Worm (Caenorhabditis elegans): ENCODE data around the gene rbm-7.

Gene rbm-7

DNA sequence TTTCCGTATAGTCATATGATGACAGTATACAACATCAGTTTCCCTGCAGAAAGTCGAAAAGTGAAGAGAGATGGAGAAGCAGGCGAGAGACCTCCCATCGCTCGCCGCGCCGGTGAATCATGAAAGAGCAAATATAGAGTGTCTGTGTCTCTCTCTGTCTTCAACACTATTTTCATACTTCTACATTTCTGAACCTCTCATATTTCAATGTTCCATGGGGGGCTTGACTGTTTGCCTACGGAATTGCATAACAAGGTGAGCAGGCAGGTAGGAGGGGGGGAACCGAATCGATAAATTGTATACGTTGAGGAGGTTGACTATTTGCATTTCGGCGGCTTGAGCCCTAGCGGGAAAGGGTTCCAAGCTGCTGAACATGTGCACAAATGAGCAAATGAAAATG is 11.8 kb downstream of the rbm-7 start (continued):
- no peak for TF ChIP-seq egl-27 (tag; optimal IDR thresholded peaks at IDR 0.05)
- no peak for TF ChIP-seq snpc-4 (tag; optimal IDR thresholded peaks at IDR 0.05)
- TF ChIP-seq lir-3 (tag; optimal IDR thresholded peaks at IDR 0.05; ENCODE audit: poor library complexity), result no peak
- peak; percentile 53 for TF ChIP-seq lin-14 (GFP tag; optimal IDR thresholded peaks at IDR 0.05)

DNA sequence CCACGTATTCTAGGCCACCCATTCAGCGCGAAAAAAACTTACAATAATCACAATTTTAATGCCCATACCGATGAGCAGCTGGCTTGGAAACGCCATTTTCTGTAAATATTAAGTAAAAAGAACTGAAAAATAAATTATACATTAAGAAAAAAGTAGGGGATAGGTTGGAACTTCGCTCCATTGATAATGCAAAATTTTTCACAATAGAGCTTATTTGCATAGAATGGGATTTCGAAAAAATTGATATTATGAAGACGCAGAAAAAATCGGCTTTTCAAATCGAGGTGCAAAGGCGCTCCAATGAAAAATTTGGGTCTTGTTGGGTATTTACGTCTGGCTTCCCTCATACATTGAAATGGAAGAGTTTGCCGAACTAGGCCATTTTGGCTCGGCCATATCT is 13.1 kb downstream of the rbm-7 start, which contains the start of gene Y37D8A.16:
Gene Y37D8A.16 (minus strand): TSS at position 101 of the 400 bp plus-strand sequence.
- TF ChIP-seq efl-1 (optimal IDR thresholded peaks at IDR 0.05), result no peak
- TF ChIP-seq efl-1 (GFP tag; optimal IDR thresholded peaks at IDR 0.05 in 1 of 2), result peak in 1 of 2 experiments; percentile 61
- no peak for TF ChIP-seq fkh-10 (GFP tag; optimal IDR thresholded peaks at IDR 0.05)

DNA sequence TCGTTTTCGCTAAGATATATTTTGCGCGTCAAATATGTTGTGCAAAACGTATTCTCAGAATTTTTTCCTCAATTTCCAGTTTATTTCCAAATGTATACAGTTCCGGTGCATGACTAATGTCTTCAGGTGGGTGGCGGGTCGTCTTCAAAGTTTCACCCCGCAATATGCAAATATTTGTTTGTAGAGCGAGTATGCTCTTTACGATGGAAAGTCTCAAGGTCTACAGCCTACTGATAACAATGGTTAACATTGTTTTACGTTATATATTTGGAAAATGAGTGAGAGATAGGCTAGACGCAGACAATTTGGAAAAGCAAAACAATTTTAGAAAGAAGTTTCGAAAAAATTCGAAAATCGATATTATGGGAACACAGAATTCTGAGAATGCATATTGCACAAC is 13.8 kb downstream of the rbm-7 start:
- TF ChIP-seq egl-27 (tag; optimal IDR thresholded peaks at IDR 0.05) (no peak), ztf-4 (tag; optimal IDR thresholded peaks at IDR 0.05) (no peak), lin-35 (GFP tag; optimal IDR thresholded peaks at IDR 0.05) (peak in 1 of 2 experiments; percentile 3)

DNA sequence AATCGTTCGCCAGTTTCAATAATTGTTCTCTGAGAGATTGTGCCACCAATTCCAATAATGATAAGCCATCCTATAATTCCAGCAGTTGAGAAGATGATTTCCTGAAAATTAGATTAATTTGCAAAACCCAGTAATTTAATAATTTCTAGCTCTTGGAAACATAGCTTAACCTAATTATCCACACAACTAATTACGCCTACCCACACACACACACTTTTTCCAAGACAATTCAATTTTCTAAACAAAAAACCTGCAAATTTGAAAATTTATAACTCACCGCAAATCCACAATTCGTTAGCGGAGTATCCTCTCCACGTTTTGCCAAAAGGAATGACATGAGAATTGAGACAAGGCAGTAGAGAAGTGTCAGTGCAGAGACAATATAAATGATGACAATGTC is 15.2 kb downstream of the rbm-7 start:
- no peak for TF ChIP-seq alr-1 (tag; optimal IDR thresholded peaks at IDR 0.05; ENCODE audit: borderline replicate concordance)
- no peak for TF ChIP-seq nhr-12 (tag; optimal IDR thresholded peaks at IDR 0.05)
- TF ChIP-seq lin-14 (GFP tag; optimal IDR thresholded peaks at IDR 0.05), result peak; percentile 24

DNA sequence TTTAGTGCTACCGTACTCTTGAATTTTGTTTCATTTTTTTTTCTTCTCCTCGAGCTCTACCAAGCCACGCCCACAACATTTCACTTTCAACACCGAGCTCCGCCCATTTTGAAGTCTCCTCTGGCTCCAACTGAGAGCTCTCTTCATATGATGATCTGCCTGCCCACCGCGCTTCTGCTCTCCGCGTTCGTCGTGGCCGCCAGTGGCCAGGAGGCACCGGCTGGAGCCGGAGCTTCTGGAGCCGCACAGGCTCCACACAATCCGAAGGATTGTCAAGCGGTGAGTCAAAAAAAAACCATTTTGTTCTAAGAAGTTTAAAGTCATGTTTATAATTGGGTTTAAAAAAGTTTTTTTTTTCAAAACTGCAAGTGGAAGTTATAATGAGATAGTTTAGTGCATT is 21.3 kb downstream of the rbm-7 start, which contains the start of gene flp-14:
Gene flp-14 (plus strand): TSS at position 146 of the 400 bp plus-strand sequence.
- TF ChIP-seq efl-1 (optimal IDR thresholded peaks at IDR 0.05), result no peak
- peak in 1 of 2 experiments; percentile 71 for TF ChIP-seq efl-1 (GFP tag; optimal IDR thresholded peaks at IDR 0.05 in 1 of 2)
- TF ChIP-seq elt-3 (tag; optimal IDR thresholded peaks at IDR 0.05), result no peak
- TF ChIP-seq pag-3 (tag; optimal IDR thresholded peaks at IDR 0.05; ENCODE audit: borderline replicate concordance, insufficient read depth), result no peak
- no peak for TF ChIP-seq irx-1 (tag; optimal IDR thresholded peaks at IDR 0.05)

DNA sequence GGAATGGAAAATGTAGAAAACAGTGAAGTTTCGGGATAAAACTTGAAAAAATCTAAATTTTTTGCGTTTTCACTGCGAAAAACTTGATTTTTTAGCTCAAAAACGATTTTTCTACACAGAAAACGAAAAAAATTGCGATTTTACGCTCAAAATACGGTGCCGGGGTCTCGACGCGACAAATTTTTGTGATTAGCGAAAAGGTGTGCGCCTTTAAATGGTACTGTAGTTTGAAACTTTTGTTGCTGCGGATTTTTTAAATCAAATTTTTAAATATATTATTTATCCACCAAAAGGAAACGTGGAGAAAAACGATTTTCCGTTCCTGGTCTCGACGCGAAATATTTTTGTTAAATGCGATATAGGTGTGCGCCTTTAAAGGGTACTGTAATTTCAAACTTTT is 24.4 kb downstream of the rbm-7 start:
- TF ChIP-seq hpl-2 (GFP tag; optimal IDR thresholded peaks at IDR 0.05), result no peak
- no peak for TF ChIP-seq lin-39 (tag; optimal IDR thresholded peaks at IDR 0.05)
- TF ChIP-seq aly-2 (tag; optimal IDR thresholded peaks at IDR 0.05), result no peak

DNA sequence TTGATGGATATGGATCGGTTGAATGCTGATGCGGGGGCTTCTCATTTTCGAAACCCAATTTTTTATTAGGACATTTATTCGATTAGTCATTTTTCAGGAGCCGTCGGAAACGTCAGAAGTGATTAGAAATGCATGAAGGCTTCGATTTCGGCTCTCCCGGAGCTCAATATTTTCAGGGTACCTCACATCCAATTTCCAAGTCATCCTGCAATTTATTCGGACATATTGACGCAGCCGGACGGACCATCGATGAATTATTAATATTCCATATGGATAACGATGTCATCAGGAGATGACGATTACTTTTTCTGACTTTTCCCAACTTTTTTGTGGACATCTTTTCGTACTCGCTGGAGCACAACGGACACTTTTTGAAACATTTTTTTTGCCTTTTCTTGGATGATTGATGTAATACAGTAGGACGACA is 25.0 kb downstream of the rbm-7 start:
- no peak for TF ChIP-seq skn-1 (tag; optimal IDR thresholded peaks at IDR 0.05)
- TF ChIP-seq nhr-71 (tag; optimal IDR thresholded peaks at IDR 0.05), result peak; percentile 62
- peak; percentile 46 for TF ChIP-seq fos-1 (tag; optimal IDR thresholded peaks at IDR 0.05)
- TF ChIP-seq efl-1 (optimal IDR thresholded peaks at IDR 0.05), result peak; percentile 23 to 33
- peak in 1 of 2 experiments; percentile 34 for TF ChIP-seq efl-1 (GFP tag; optimal IDR thresholded peaks at IDR 0.05 in 1 of 2)
- peak; percentile 28 for TF ChIP-seq snu-23 (GFP tag; optimal IDR thresholded peaks at IDR 0.05)
- TF ChIP-seq lin-13 (GFP tag; optimal IDR thresholded peaks at IDR 0.05), result peak; percentile 30
- TF ChIP-seq zip-4 (GFP tag; optimal IDR thresholded peaks at IDR 0.05), result peak; percentile 22
- TF ChIP-seq lin-14 (GFP tag; optimal IDR thresholded peaks at IDR 0.05), result no peak
- peak; percentile 19 for TF ChIP-seq unc-86 (tag; optimal IDR thresholded peaks at IDR 0.05)
- TF ChIP-seq tbx-2 (tag; optimal IDR thresholded peaks at IDR 0.05), result peak; percentile 19
- peak; percentile 70 for TF ChIP-seq ama-1 (optimal IDR thresholded peaks at IDR 0.05)
- no peak for TF ChIP-seq pqm-1 (tag; optimal IDR thresholded peaks at IDR 0.05)
- peak; percentile 78 for TF ChIP-seq nhr-85 (tag)
- TF ChIP-seq nhr-19 (GFP tag; conservative IDR thresholded peaks at IDR 0.05), result peak; percentile 22; the same call in 1 of the 2 replicates
- TF ChIP-seq efl-3 (GFP tag; optimal IDR thresholded peaks at IDR 0.05), result no peak
- TF ChIP-seq nhr-47 (tag; optimal IDR thresholded peaks at IDR 0.05), result peak; percentile 48
- TF ChIP-seq lsy-2 (tag; optimal IDR thresholded peaks at IDR 0.05), result peak; percentile 2 to 66
- peak; percentile 69 for TF ChIP-seq nhr-90 (tag; optimal IDR thresholded peaks at IDR 0.05; ENCODE audit: poor library complexity)
- no peak for TF ChIP-seq ceh-90 (tag; optimal IDR thresholded peaks at IDR 0.05)
- TF ChIP-seq nhr-20 (tag; optimal IDR thresholded peaks at IDR 0.05), result peak; percentile 16
- no peak for TF ChIP-seq hlh-4 (tag; optimal IDR thresholded peaks at IDR 0.05)
- no peak for TF ChIP-seq ces-1 (GFP tag; optimal IDR thresholded peaks at IDR 0.05)
- peak in 1 of 2 experiments; percentile 28 for TF ChIP-seq lin-35 (GFP tag; optimal IDR thresholded peaks at IDR 0.05)
- TF ChIP-seq swsn-7 (tag; optimal IDR thresholded peaks at IDR 0.05), result peak; percentile 38
- peak; percentile 2 for TF ChIP-seq rnt-1 (tag; optimal IDR thresholded peaks at IDR 0.05)
